Worm (Caenorhabditis elegans) whole organism, L2 larva: ENCODE results near the gene Y50D4C.5.

ENCODE experiments used
- Y55F3AM.14 ChIP-seq: fragments of 200-800 bp; sonication (Bioruptor generic); optimal IDR thresholded peaks from 2 replicates; lab custom pipeline; 2018; ENCODE audit warnings: mild to moderate bottlenecking, missing genetic modification characterization, missing compliant biosample characterization
- lin-11 ChIP-seq: fragments of 150-350 bp; sonication (generic microtip); optimal IDR thresholded peaks from 2 replicates; lab custom pipeline; 2014; ENCODE audit warnings: missing biosample characterization, missing genetic modification characterization, inconsistent platforms, mixed read lengths
- lin-13 ChIP-seq: fragments of 150-350 bp; optimal IDR thresholded peaks from 2 replicates; lab custom pipeline; 2014; ENCODE audit warnings: missing biosample characterization, missing genetic modification reagents, missing genetic modification characterization
- unc-39 ChIP-seq: fragments of 150-350 bp; optimal IDR thresholded peaks from 2 replicates; lab custom pipeline; 2014; ENCODE audit warnings: missing biosample characterization, missing genetic modification characterization
- unc-55 ChIP-seq: fragments of 150-350 bp; sonication (generic microtip); optimal IDR thresholded peaks from 3 replicates; lab custom pipeline; 2014; ENCODE audit warnings: missing biosample characterization, missing genetic modification reagents, missing genetic modification characterization
- unc-62 ChIP-seq: fragments of 150-350 bp; optimal IDR thresholded peaks from 2 replicates; lab custom pipeline; 2014; ENCODE audit warnings: missing biosample characterization, missing genetic modification reagents, missing genetic modification characterization
- ztf-11 ChIP-seq: sonication (generic microtip); optimal IDR thresholded peaks from 2 replicates; lab custom pipeline; 2017; ENCODE audit warnings: missing biosample characterization, missing genetic modification characterization

- TF ChIP-seq lin-13 (GFP tag; lab: Kevin White, UChicago) (no peak), lin-11 (tag; lab: Kevin White, UChicago) (no peak), unc-55 (GFP tag; lab: Kevin White, UChicago) (no peak), Y55F3AM.14 (GFP tag; lab: Kevin White, UChicago) (no peak), ztf-11 (no peak), unc-39 (tag; lab: Kevin White, UChicago) (no peak), unc-62 (GFP tag; lab: Kevin White, UChicago) (no peak)
Measured at ce11 chrV:1027044-1027443, 23.5 kb upstream of the Y50D4C.5 start, which contains the start of gene R09A1.3.
